Fruit fly (Drosophila melanogaster) whole organism, prepupa: ENCODE results near the gene plh.
A peak's percentile ranks its signal among the peaks of the same experiment; 100 is the strongest.

Source experiments
- Blimp-1 ChIP-seq: fragments of 200-800 bp; sonication (Bioruptor generic); optimal IDR thresholded peaks from 3 replicates; lab custom pipeline; 2017; ENCODE audit warnings: missing biosample characterization, missing genetic modification characterization, mild to moderate bottlenecking, moderate library complexity, missing genetic modification reagents
- CG10669 ChIP-seq: fragments of 200-800 bp; sonication (Bioruptor generic); optimal IDR thresholded peaks from 3 replicates; lab custom pipeline; 2018; ENCODE audit warnings: missing biosample characterization, mild to moderate bottlenecking, missing genetic modification characterization, moderate library complexity
- CG11294 ChIP-seq: fragments of 200-800 bp; sonication (Bioruptor generic); IDR thresholded peaks from 2 replicates; pipeline ENCODE4 v1.3.6; 2022; ENCODE audit warnings: missing biosample characterization, missing genetic modification characterization
- CG16779 ChIP-seq: fragments of 200-800 bp; sonication (Bioruptor generic); optimal IDR thresholded peaks from 3 replicates; lab custom pipeline; 2017; ENCODE audit warnings: missing biosample characterization, mild to moderate bottlenecking, missing genetic modification characterization
- CG3032 ChIP-seq: fragments of 200-800 bp; optimal IDR thresholded peaks from 2 replicates; lab custom pipeline; 2019; ENCODE audit warnings: missing biosample characterization, mild to moderate bottlenecking, missing genetic modification characterization, moderate library complexity
- CG34406 ChIP-seq: fragments of 200-800 bp; sonication (Bioruptor generic); optimal IDR thresholded peaks from 3 replicates; lab custom pipeline; 2016; ENCODE audit warnings: missing biosample characterization, missing genetic modification characterization
- CG6276 ChIP-seq: fragments of 200-800 bp; sonication (Bioruptor generic); optimal IDR thresholded peaks from 2 replicates; lab custom pipeline; 2017; ENCODE audit warnings: missing biosample characterization, mild to moderate bottlenecking, missing genetic modification characterization
- Gug ChIP-seq: fragments of 200-800 bp; sonication (Bioruptor generic); IDR thresholded peaks from 2 replicates; pipeline ENCODE4 v1.3.6; 2022; ENCODE audit warnings: missing biosample characterization, missing genetic modification characterization
- achi ChIP-seq: fragments of 200-800 bp; sonication (Bioruptor generic); optimal IDR thresholded peaks from 3 replicates; lab custom pipeline; 2016; ENCODE audit warnings: missing biosample characterization, missing genetic modification characterization
- dsx ChIP-seq: fragments of 200-800 bp; optimal IDR thresholded peaks from 3 replicates; lab custom pipeline; 2019; ENCODE audit warnings: missing biosample characterization, mild to moderate bottlenecking, missing genetic modification characterization, moderate library complexity; ENCODE audit not compliant: poor library complexity, severe bottlenecking
- esn ChIP-seq: fragments of 200-800 bp; sonication (Bioruptor generic); optimal IDR thresholded peaks from 2 replicates; lab custom pipeline; 2016; ENCODE audit warnings: missing biosample characterization, mild to moderate bottlenecking, missing genetic modification characterization, moderate library complexity
- fkh ChIP-seq: fragments of 200-800 bp; sonication (Bioruptor generic); optimal IDR thresholded peaks from 3 replicates; lab custom pipeline; 2017; ENCODE audit warnings: missing biosample characterization, mild to moderate bottlenecking, missing genetic modification characterization, moderate library complexity
- salr ChIP-seq, 2 experiments: fragments of 200-800 bp; sonication (Bioruptor generic); optimal IDR thresholded peaks; 3 replicates each; lab custom pipeline; 2016 to 2018; ENCODE audit warnings: missing biosample characterization in 2 of 2, missing genetic modification characterization in 2 of 2, mild to moderate bottlenecking in 1 of 2

DNA sequence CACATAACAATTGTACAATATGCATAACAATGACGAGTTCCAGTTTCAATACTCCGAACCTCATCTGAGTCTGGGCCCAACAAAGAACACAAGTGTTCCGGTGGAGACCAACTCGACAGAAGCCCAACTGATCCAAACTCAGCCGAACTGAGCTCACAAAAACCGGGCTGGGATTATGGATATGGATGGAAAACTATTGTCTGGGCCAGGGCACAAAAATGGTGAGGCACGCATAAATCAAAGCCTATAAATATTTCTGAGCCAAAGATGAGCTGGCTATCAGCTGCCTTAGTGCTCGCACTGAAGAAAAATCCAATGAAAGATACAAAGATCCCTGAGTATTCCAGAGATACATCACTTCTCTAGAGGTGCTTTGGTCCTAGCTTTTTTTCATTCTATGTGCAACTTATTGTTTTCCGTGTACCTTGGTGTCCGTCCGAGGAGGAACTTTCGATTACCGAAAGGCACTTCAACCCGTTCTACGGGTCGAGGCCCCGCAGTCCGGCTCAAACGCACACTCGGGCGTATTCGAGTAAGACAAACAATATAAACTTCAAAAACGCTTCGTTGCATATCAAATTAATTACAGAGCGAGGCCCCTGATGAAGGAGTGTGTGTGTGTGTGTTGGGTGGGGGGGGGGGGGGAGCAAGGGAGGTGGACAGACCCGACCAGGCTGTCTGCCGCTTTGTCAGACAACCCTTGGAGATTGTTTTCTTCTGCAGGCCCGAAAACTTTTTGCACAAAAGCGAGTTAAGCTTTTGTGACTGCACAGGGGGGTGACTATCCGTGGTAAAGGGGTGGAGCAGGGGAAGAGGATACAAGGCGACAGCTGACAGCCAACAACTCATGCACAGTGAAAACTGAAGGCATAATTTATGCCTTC, 12.9 kb upstream of the plh start:
- peak; percentile 21 for TF ChIP-seq esn (GFP tag; lab: Kevin White, UChicago)
- peak; percentile 13 for TF ChIP-seq CG10669 (GFP tag; lab: Kevin White, UChicago)
- TF ChIP-seq salr (GFP tag; optimal IDR thresholded peaks at IDR 0.05; lab: Kevin White, UChicago) = no peak
- peak; percentile 38 for TF ChIP-seq Blimp-1 (GFP tag; lab: Kevin White, UChicago)
- TF ChIP-seq Gug (GFP tag; lab: Robert Waterston, UW) = no peak
- TF ChIP-seq dsx (GFP tag; lab: Kevin White, UChicago) = no peak
- TF ChIP-seq CG16779 = no peak
- TF ChIP-seq achi = no peak
- TF ChIP-seq CG34406 (GFP tag; lab: Kevin White, UChicago) = no peak
- no peak for TF ChIP-seq CG6276 (GFP tag; lab: Kevin White, UChicago)
- no peak for TF ChIP-seq CG3032 (tag; lab: Kevin White, UChicago)
- no peak for TF ChIP-seq fkh (GFP tag; lab: Kevin White, UChicago)
- TF ChIP-seq CG11294 (GFP tag; lab: Robert Waterston, UW) = no peak
